Worm (Caenorhabditis elegans): Measurements from ENCODE around the gene str-112.

The str-112 gene

ce11 chrV:7140368-7140767 lies 2.1 kb upstream of the str-112 start:
- TF ChIP-seq ets-5 (GFP tag; IDR thresholded peaks at IDR 0.05) (no peak), efl-1 (optimal IDR thresholded peaks at IDR 0.05) (no peak), efl-1 (GFP tag; optimal IDR thresholded peaks at IDR 0.05 in 1 of 2) (peak in 1 of 2 experiments; percentile 20), rnt-1 (tag; optimal IDR thresholded peaks at IDR 0.05) (no peak), nhr-20 (tag; optimal IDR thresholded peaks at IDR 0.05) (peak; percentile 14), nhr-77 (tag; optimal IDR thresholded peaks at IDR 0.05) (no peak), nhr-19 (GFP tag; conservative IDR thresholded peaks at IDR 0.05) (peak; percentile 33), nhr-71 (tag; optimal IDR thresholded peaks at IDR 0.05) (peak; percentile 14), nhr-237 (tag; optimal IDR thresholded peaks at IDR 0.05) (no peak), fkh-8 (tag; optimal IDR thresholded peaks at IDR 0.05) (peak; percentile 29)

- no peak for TF ChIP-seq fkh-10 (GFP tag; optimal IDR thresholded peaks at IDR 0.05)
- TF ChIP-seq pqm-1 (tag; optimal IDR thresholded peaks at IDR 0.05), result no peak
- TF ChIP-seq ceh-90 (tag; optimal IDR thresholded peaks at IDR 0.05), result no peak
- TF ChIP-seq snu-23 (GFP tag; optimal IDR thresholded peaks at IDR 0.05), result no peak
- no peak for TF ChIP-seq elt-3 (tag; optimal IDR thresholded peaks at IDR 0.05)
- TF ChIP-seq nhr-90 (tag; optimal IDR thresholded peaks at IDR 0.05; ENCODE audit: poor library complexity), result no peak
- no peak for TF ChIP-seq efl-1 (optimal IDR thresholded peaks at IDR 0.05)
- no peak for TF ChIP-seq efl-1 (GFP tag; optimal IDR thresholded peaks at IDR 0.05 in 1 of 2)
- TF ChIP-seq nhr-71 (tag; optimal IDR thresholded peaks at IDR 0.05), result no peak
- TF ChIP-seq pag-3 (tag; optimal IDR thresholded peaks at IDR 0.05; ENCODE audit: borderline replicate concordance, insufficient read depth), result no peak
- no peak for TF ChIP-seq tlp-1 (tag; optimal IDR thresholded peaks at IDR 0.05)
- no peak for TF ChIP-seq snpc-4 (tag; optimal IDR thresholded peaks at IDR 0.05)
- TF ChIP-seq hlh-17 (GFP tag; optimal IDR thresholded peaks at IDR 0.05; ENCODE audit: borderline replicate concordance), result no peak
- TF ChIP-seq egl-13 (tag; optimal IDR thresholded peaks at IDR 0.05), result no peak
- TF ChIP-seq lin-13 (GFP tag; optimal IDR thresholded peaks at IDR 0.05), result no peak
- TF ChIP-seq zip-4 (GFP tag; optimal IDR thresholded peaks at IDR 0.05), result no peak
These were observed 1.4 kb downstream of the str-112 start for ce11 chrV:7136859-7137258.

- TF ChIP-seq ets-5 (GFP tag; IDR thresholded peaks at IDR 0.05), result no peak
- no peak for TF ChIP-seq efl-1 (optimal IDR thresholded peaks at IDR 0.05)
- peak in 1 of 2 experiments; percentile 39 for TF ChIP-seq efl-1 (GFP tag; optimal IDR thresholded peaks at IDR 0.05 in 1 of 2)
- no peak for TF ChIP-seq mep-1 (tag; optimal IDR thresholded peaks at IDR 0.05)
- no peak for TF ChIP-seq mdl-1 (tag; optimal IDR thresholded peaks at IDR 0.05)
- no peak for TF ChIP-seq unc-86 (tag; optimal IDR thresholded peaks at IDR 0.05)
These were observed 4.3 kb downstream of the str-112 start, which contains the start of gene F10D2.16 for ce11 chrV:7133963-7134362. TSS of gene F10D2.16 (plus strand) at chrV:7134263.

ce11 chrV:7132248-7132647 lies 6.0 kb downstream of the str-112 start, which contains the start of gene sre-10:
TSS of gene sre-10 (plus strand) at chrV:7132548.
- TF ChIP-seq hlh-4 (tag; optimal IDR thresholded peaks at IDR 0.05) (no peak), fos-1 (tag; optimal IDR thresholded peaks at IDR 0.05) (no peak), sup-37 (GFP tag; optimal IDR thresholded peaks at IDR 0.05) (no peak), jun-1 (tag; optimal IDR thresholded peaks at IDR 0.05) (no peak), nhr-28 (tag; optimal IDR thresholded peaks at IDR 0.05) (no peak), mep-1 (tag; optimal IDR thresholded peaks at IDR 0.05) (no peak), lin-14 (GFP tag; optimal IDR thresholded peaks at IDR 0.05) (no peak), Y116A8C.19 (tag; optimal IDR thresholded peaks at IDR 0.05; ENCODE audit: borderline replicate concordance) (no peak), F16B12.6 (tag; optimal IDR thresholded peaks at IDR 0.05) (no peak), aha-1 (tag; optimal IDR thresholded peaks at IDR 0.05) (no peak), dsc-1 (tag; optimal IDR thresholded peaks at IDR 0.05) (no peak)

ce11 chrV:7130974-7131373 lies 7.2 kb downstream of the str-112 start, which contains the start of gene srx-36:
TSS of gene srx-36 (minus strand) at chrV:7131074.
- TF ChIP-seq lin-15B (tag; optimal IDR thresholded peaks at IDR 0.05) (no peak), efl-1 (optimal IDR thresholded peaks at IDR 0.05) (no peak), efl-1 (GFP tag; optimal IDR thresholded peaks at IDR 0.05 in 1 of 2) (no peak), nhr-28 (tag; optimal IDR thresholded peaks at IDR 0.05) (no peak), nhr-85 (tag) (no peak), nhr-12 (tag; optimal IDR thresholded peaks at IDR 0.05) (no peak), lin-35 (GFP tag; optimal IDR thresholded peaks at IDR 0.05) (no peak), nhr-237 (tag; optimal IDR thresholded peaks at IDR 0.05) (no peak), unc-62 (GFP tag; optimal IDR thresholded peaks at IDR 0.05) (no peak)

Measured in whole organism, L1 larva.